Fruit fly (Drosophila melanogaster) whole organism, embryonic: ENCODE results near the gene CG9205.

Experiments used
- Aef1 ChIP-seq: fragments of 200-800 bp; sonication (Bioruptor generic); IDR thresholded peaks from 3 replicates; pipeline ENCODE4 v1.3.6; 2022; ENCODE audit warnings: missing biosample characterization, missing genetic modification characterization
- Antp ChIP-seq: fragments of 200-800 bp; sonication (Bioruptor generic); optimal IDR thresholded peaks from 3 replicates; lab custom pipeline; 2016; ENCODE audit warnings: missing biosample characterization, missing genetic modification characterization
- Awh ChIP-seq: fragments of 200-800 bp; sonication (Bioruptor generic); IDR thresholded peaks from 2 replicates; pipeline ENCODE4, ENCODE4 v1.3.6; 2022; ENCODE audit warnings: missing biosample characterization, missing genetic modification characterization
- CG10431 ChIP-seq: fragments of 200-800 bp; sonication (Bioruptor generic); optimal IDR thresholded peaks from 3 replicates; lab custom pipeline; 2018; ENCODE audit warnings: missing biosample characterization, mild to moderate bottlenecking, missing genetic modification characterization
- CG10565 ChIP-seq: fragments of 200-800 bp; sonication (Bioruptor generic); optimal IDR thresholded peaks from 3 replicates; lab custom pipeline; 2016; ENCODE audit warnings: missing biosample characterization, mild to moderate bottlenecking, missing genetic modification characterization
- CG11247 ChIP-seq: fragments of 200-800 bp; sonication (Bioruptor generic); IDR thresholded peaks from 2 replicates; pipeline ENCODE4 v1.3.6; 2022; ENCODE audit warnings: missing biosample characterization, missing genetic modification characterization
- CG11560 ChIP-seq: fragments of 200-800 bp; sonication (Bioruptor generic); IDR thresholded peaks from 3 replicates; pipeline ENCODE4 v1.3.6; 2022; ENCODE audit warnings: missing biosample characterization, missing genetic modification characterization
- CG1233 ChIP-seq: fragments of 200-800 bp; sonication (Bioruptor generic); optimal IDR thresholded peaks from 4 replicates; lab custom pipeline; 2018; ENCODE audit warnings: missing biosample characterization, mild to moderate bottlenecking, missing genetic modification characterization
- CG17361 ChIP-seq: fragments of 200-800 bp; sonication (Bioruptor generic); IDR thresholded peaks from 3 replicates; pipeline ENCODE4 v1.3.6; 2022; ENCODE audit warnings: missing biosample characterization, missing genetic modification characterization
- CG17568 ChIP-seq: fragments of 200-800 bp; sonication (Bioruptor generic); optimal IDR thresholded peaks from 2 replicates; lab custom pipeline; 2018; ENCODE audit warnings: missing biosample characterization, mild to moderate bottlenecking, missing genetic modification characterization, moderate library complexity
- CG2116 ChIP-seq: fragments of 200-800 bp; sonication (Bioruptor generic); optimal IDR thresholded peaks from 3 replicates; lab custom pipeline; 2018; ENCODE audit warnings: missing biosample characterization, mild to moderate bottlenecking, missing genetic modification characterization
- CG2129 ChIP-seq: fragments of 200-800 bp; sonication (Bioruptor generic); IDR thresholded peaks from 2 replicates; pipeline ENCODE4 v1.3.6; 2022; ENCODE audit warnings: missing biosample characterization, missing genetic modification characterization; ENCODE audit not compliant: partially characterized antibody
- CG31365 ChIP-seq: fragments of 200-800 bp; sonication (Bioruptor generic); optimal IDR thresholded peaks from 2 replicates; lab custom pipeline; 2018; ENCODE audit warnings: missing biosample characterization, mild to moderate bottlenecking, missing genetic modification characterization
- CG31388 ChIP-seq: fragments of 200-800 bp; sonication (Bioruptor generic); optimal IDR thresholded peaks from 2 replicates; lab custom pipeline; 2016; ENCODE audit warnings: missing biosample characterization, missing genetic modification characterization
- CG3726 ChIP-seq: fragments of 200-800 bp; sonication (Bioruptor generic); IDR thresholded peaks from 3 replicates; pipeline ENCODE4, ENCODE4 v1.3.6; 2022; ENCODE audit warnings: missing biosample characterization, missing genetic modification characterization
- CG3847 ChIP-seq: fragments of 200-800 bp; sonication (Bioruptor generic); IDR thresholded peaks from 2 replicates; pipeline ENCODE4 v1.3.6; 2022; ENCODE audit warnings: missing biosample characterization, missing genetic modification characterization
- CG4617 ChIP-seq: fragments of 200-800 bp; sonication (Bioruptor generic); optimal IDR thresholded peaks from 3 replicates; lab custom pipeline; 2016; ENCODE audit warnings: missing biosample characterization, missing genetic modification characterization, borderline replicate concordance
- CG4854 ChIP-seq: fragments of 200-800 bp; sonication (Bioruptor generic); optimal IDR thresholded peaks from 2 replicates; lab custom pipeline; 2016; ENCODE audit warnings: missing biosample characterization, missing genetic modification characterization, inconsistent platforms
- CG6654 ChIP-seq: fragments of 200-800 bp; sonication (Bioruptor generic); optimal IDR thresholded peaks from 2 replicates; lab custom pipeline; 2017; ENCODE audit warnings: missing biosample characterization, mild to moderate bottlenecking, missing genetic modification characterization
- CG7357 ChIP-seq: fragments of 200-800 bp; sonication (Bioruptor generic); IDR thresholded peaks from 3 replicates; pipeline ENCODE4 v1.3.6; 2022; ENCODE audit warnings: missing biosample characterization, missing genetic modification characterization
- CG7745 ChIP-seq: fragments of 200-800 bp; sonication (Bioruptor generic); optimal IDR thresholded peaks from 2 replicates; lab custom pipeline; 2018; ENCODE audit warnings: missing biosample characterization, mild to moderate bottlenecking, missing genetic modification characterization, moderate library complexity
- CG9797 ChIP-seq: fragments of 200-800 bp; sonication (Bioruptor generic); optimal IDR thresholded peaks from 3 replicates; lab custom pipeline; 2018; ENCODE audit warnings: missing biosample characterization, mild to moderate bottlenecking, missing genetic modification characterization
- CHES-1-like ChIP-seq: fragments of 200-800 bp; sonication (Bioruptor generic); optimal IDR thresholded peaks from 2 replicates; lab custom pipeline; 2016; ENCODE audit warnings: missing biosample characterization, missing genetic modification characterization
- Dbx ChIP-seq: fragments of 200-800 bp; sonication (Bioruptor generic); IDR thresholded peaks from 3 replicates; pipeline ENCODE4 v1.3.6; 2022; ENCODE audit warnings: missing biosample characterization, missing genetic modification characterization
- Dip3 ChIP-seq: fragments of 200-800 bp; sonication (Bioruptor generic); optimal IDR thresholded peaks from 3 replicates; lab custom pipeline; 2016; ENCODE audit warnings: missing biosample characterization, missing genetic modification characterization
- Drgx ChIP-seq: fragments of 200-800 bp; sonication (Bioruptor generic); IDR thresholded peaks from 2 replicates; pipeline ENCODE4 v1.3.6; 2022; ENCODE audit warnings: missing biosample characterization, missing genetic modification characterization
- Ets65A ChIP-seq: fragments of 200-800 bp; sonication (Bioruptor generic); peaks from one replicate; lab custom pipeline; 2016; ENCODE audit warnings: missing biosample characterization, missing genetic modification characterization
- HLH3B ChIP-seq: fragments of 200-800 bp; sonication (Bioruptor generic); IDR thresholded peaks from 2 replicates; pipeline ENCODE4 v1.3.6; 2022; ENCODE audit warnings: missing biosample characterization, missing genetic modification characterization
- Hr3 ChIP-seq: fragments of 200-800 bp; sonication (Bioruptor generic); optimal IDR thresholded peaks from 3 replicates; lab custom pipeline; 2016; ENCODE audit warnings: missing biosample characterization, missing genetic modification characterization
- Hr51 ChIP-seq, 2 experiments: fragments of 200-800 bp; sonication (Bioruptor generic); optimal IDR thresholded peaks; 2 replicates in 1 of 2; 3 replicates in 1 of 2; lab custom pipeline; 2016 to 2018; ENCODE audit warnings: missing biosample characterization in 2 of 2, missing genetic modification characterization in 2 of 2, mild to moderate bottlenecking in 1 of 2, moderate library complexity in 1 of 2
- Meics ChIP-seq: fragments of 200-800 bp; sonication (Bioruptor generic); optimal IDR thresholded peaks from 2 replicates; lab custom pipeline; 2017; ENCODE audit warnings: missing biosample characterization, mild to moderate bottlenecking, missing genetic modification characterization
- Mrtf ChIP-seq: fragments of 200-800 bp; sonication (Bioruptor generic); IDR thresholded peaks from 3 replicates; pipeline ENCODE4 v1.3.6; 2022; ENCODE audit warnings: missing biosample characterization, missing genetic modification characterization
- NC2β ChIP-seq: fragments of 200-800 bp; sonication (Bioruptor generic); optimal IDR thresholded peaks from 2 replicates; lab custom pipeline; 2016; ENCODE audit warnings: missing biosample characterization, missing genetic modification characterization
- Side ChIP-seq: fragments of 200-800 bp; sonication (Bioruptor generic); optimal IDR thresholded peaks from 2 replicates; lab custom pipeline; 2016; ENCODE audit warnings: missing biosample characterization, missing genetic modification characterization
- Sox100B ChIP-seq: fragments of 200-800 bp; sonication (Bioruptor generic); optimal IDR thresholded peaks from 3 replicates; lab custom pipeline; 2018; ENCODE audit warnings: missing biosample characterization, mild to moderate bottlenecking, missing genetic modification characterization
- Xrp1 ChIP-seq: fragments of 200-800 bp; sonication (Bioruptor generic); IDR thresholded peaks from 2 replicates; pipeline ENCODE4 v1.3.6; 2022; ENCODE audit warnings: missing biosample characterization, missing genetic modification characterization
- ab ChIP-seq: fragments of 200-800 bp; sonication (Bioruptor generic); optimal IDR thresholded peaks from 2 replicates; lab custom pipeline; 2016; ENCODE audit warnings: missing biosample characterization, missing genetic modification characterization
- chif ChIP-seq, 2 experiments: fragments of 200-800 bp; sonication (Bioruptor generic); optimal IDR thresholded peaks; 3 replicates each; lab custom pipeline; 2016; ENCODE audit warnings: missing biosample characterization in 2 of 2, missing genetic modification characterization in 2 of 2
- chinmo ChIP-seq: fragments of 200-800 bp; sonication (Bioruptor generic); IDR thresholded peaks from 4 replicates; pipeline ENCODE4 v1.3.6; 2022; ENCODE audit warnings: missing biosample characterization, missing genetic modification characterization; ENCODE audit not compliant: partially characterized antibody
- fd102C ChIP-seq: fragments of 200-800 bp; sonication (Bioruptor generic); optimal IDR thresholded peaks from 2 replicates; lab custom pipeline; 2018; ENCODE audit warnings: missing biosample characterization, mild to moderate bottlenecking, missing genetic modification characterization, moderate library complexity
- fd3F ChIP-seq: fragments of 200-800 bp; sonication (Bioruptor generic); optimal IDR thresholded peaks from 2 replicates; lab custom pipeline; 2018; ENCODE audit warnings: missing biosample characterization, mild to moderate bottlenecking, missing genetic modification characterization, moderate library complexity
- fu2 ChIP-seq: fragments of 200-800 bp; sonication (Bioruptor generic); optimal IDR thresholded peaks from 2 replicates; lab custom pipeline; 2016; ENCODE audit warnings: missing biosample characterization, missing genetic modification characterization
- her ChIP-seq: fragments of 200-800 bp; sonication (Bioruptor generic); optimal IDR thresholded peaks from 2 replicates; lab custom pipeline; 2016; ENCODE audit warnings: missing biosample characterization, missing genetic modification characterization
- nerfin-1 ChIP-seq: fragments of 200-800 bp; sonication (Bioruptor generic); optimal IDR thresholded peaks from 3 replicates; lab custom pipeline; 2019; ENCODE audit warnings: missing biosample characterization, mild to moderate bottlenecking, missing genetic modification characterization, moderate library complexity
- pb ChIP-seq: fragments of 200-800 bp; sonication (Bioruptor generic); optimal IDR thresholded peaks from 3 replicates; lab custom pipeline; 2016; ENCODE audit warnings: missing biosample characterization, missing genetic modification characterization
- repo ChIP-seq: fragments of 200-800 bp; sonication (Bioruptor generic); optimal IDR thresholded peaks from 2 replicates; lab custom pipeline; 2016; ENCODE audit warnings: missing biosample characterization, missing genetic modification characterization
- sd ChIP-seq: fragments of 200-800 bp; sonication (Bioruptor generic); optimal IDR thresholded peaks from 3 replicates; lab custom pipeline; 2018; ENCODE audit warnings: missing biosample characterization, mild to moderate bottlenecking, missing genetic modification characterization, moderate library complexity
- toy ChIP-seq: fragments of 200-800 bp; sonication (Bioruptor generic); IDR thresholded peaks from 2 replicates; pipeline ENCODE4 v1.3.6; 2022; ENCODE audit warnings: missing biosample characterization, missing genetic modification characterization
- trem ChIP-seq: fragments of 200-800 bp; optimal IDR thresholded peaks from 3 replicates; lab custom pipeline; 2019; ENCODE audit warnings: missing biosample characterization, mild to moderate bottlenecking, missing genetic modification characterization, moderate library complexity
- tx ChIP-seq: fragments of 200-800 bp; sonication (Bioruptor generic); optimal IDR thresholded peaks from 2 replicates; lab custom pipeline; 2016; ENCODE audit warnings: missing biosample characterization, missing genetic modification characterization
- wor ChIP-seq: fragments of 200-800 bp; sonication (Bioruptor generic); IDR thresholded peaks from 2 replicates; pipeline ENCODE4 v1.3.6; 2022; ENCODE audit warnings: missing biosample characterization, missing genetic modification characterization

CG9205 gene

dm6 chr3L:1032569-1032968, 1.9 kb upstream of the CG9205 start (continued):
- peak; percentile 44; the same call in 1 of the 2 replicates for TF ChIP-seq CG11247 (GFP tag; lab: Robert Waterston, UW)
- peak; percentile 75 for TF ChIP-seq HLH3B (GFP tag; lab: Robert Waterston, UW)
- TF ChIP-seq Side (GFP tag; lab: Kevin White, UChicago) = no peak
- TF ChIP-seq CG2129 = no peak
- peak; percentile 41 for TF ChIP-seq CG3847 (GFP tag; lab: Robert Waterston, UW)
- peak; percentile 71 for TF ChIP-seq wor (GFP tag; lab: Robert Waterston, UW)
- no peak for TF ChIP-seq fd3F (GFP tag; lab: Kevin White, UChicago)
- TF ChIP-seq CG17361 (GFP tag; lab: Robert Waterston, UW) = peak; percentile 51; the same call in 2 of the 3 replicates
- peak; percentile 76 for TF ChIP-seq Awh (GFP tag; lab: Robert Waterston, UW)
- peak; percentile 76 to 78 for TF ChIP-seq chif (GFP tag; optimal IDR thresholded peaks at IDR 0.05; lab: Kevin White, UChicago)
- peak; percentile 46 for TF ChIP-seq CG10431 (GFP tag; lab: Kevin White, UChicago)
- TF ChIP-seq Antp (GFP tag; lab: Kevin White, UChicago) = peak; percentile 70
- TF ChIP-seq CG9797 (GFP tag; lab: Kevin White, UChicago) = no peak
- TF ChIP-seq Mrtf (GFP tag; lab: Robert Waterston, UW) = peak; percentile 71
- TF ChIP-seq Sox100B = peak; percentile 73
- peak; percentile 54 for TF ChIP-seq CG4617 (GFP tag; lab: Kevin White, UChicago)
- TF ChIP-seq Dbx (GFP tag; lab: Robert Waterston, UW) = no peak
- peak; percentile 38 for TF ChIP-seq trem (tag; lab: Kevin White, UChicago)
- TF ChIP-seq Hr3 (GFP tag; lab: Kevin White, UChicago) = peak; percentile 68
- TF ChIP-seq CG3726 = 0 out of 3 replicates have a peak, but pooled peaks have one; percentile 52
- peak; percentile 94 for TF ChIP-seq Drgx
- TF ChIP-seq CG6654 = peak; percentile 37
- TF ChIP-seq nerfin-1 (tag; lab: Kevin White, UChicago) = peak; percentile 63
- TF ChIP-seq CHES-1-like = peak; percentile 21
- peak; percentile 91 for TF ChIP-seq Xrp1 (GFP tag; lab: Robert Waterston, UW)
- peak; percentile 75 for TF ChIP-seq NC2β (GFP tag; lab: Kevin White, UChicago)
- no peak for TF ChIP-seq pb (GFP tag; lab: Kevin White, UChicago)
- 0 out of 4 replicates have a peak, but pooled peaks have one; percentile 16 for TF ChIP-seq chinmo
- TF ChIP-seq toy (GFP tag; lab: Robert Waterston, UW) = no peak
- peak; percentile 3 for TF ChIP-seq CG31388 (GFP tag; lab: Kevin White, UChicago)
- TF ChIP-seq repo (GFP tag; lab: Kevin White, UChicago) = peak; percentile 39
- peak; percentile 66 for TF ChIP-seq Aef1 (GFP tag; lab: Robert Waterston, UW)
- no peak for TF ChIP-seq sd (tag; lab: Kevin White, UChicago)
- TF ChIP-seq fd102C (GFP tag; lab: Kevin White, UChicago) = no peak
- peak; percentile 24 for TF ChIP-seq Meics (GFP tag; lab: Kevin White, UChicago)
- peak; percentile 39 for TF ChIP-seq her
- peak; percentile 3 for TF ChIP-seq tx (GFP tag; lab: Kevin White, UChicago)
- peak; percentile 63 for TF ChIP-seq CG17568 (GFP tag; lab: Kevin White, UChicago)
- TF ChIP-seq CG1233 (GFP tag; lab: Kevin White, UChicago) = peak; percentile 68
- peak; percentile 24 to 72 for TF ChIP-seq Hr51 (GFP tag; optimal IDR thresholded peaks at IDR 0.05; lab: Kevin White, UChicago)
- TF ChIP-seq CG10565 = no peak
- peak; percentile 9 for TF ChIP-seq Dip3 (GFP tag; lab: Kevin White, UChicago)
- TF ChIP-seq CG11560 (tag; lab: Robert Waterston, UW) = 0 out of 3 replicates have a peak, but pooled peaks have one; percentile 53
- no peak for TF ChIP-seq CG4854 (GFP tag; lab: Kevin White, UChicago)
- TF ChIP-seq Ets65A (GFP tag; lab: Kevin White, UChicago) = peak; percentile 94
- peak; percentile 44 for TF ChIP-seq ab (GFP tag; lab: Kevin White, UChicago)
- TF ChIP-seq fu2 = peak; percentile 13
- peak; percentile 18 for TF ChIP-seq CG31365
- peak; percentile 38; the same call in 1 of the 3 replicates for TF ChIP-seq CG7357 (GFP tag; lab: Robert Waterston, UW)
- peak; percentile 19 for TF ChIP-seq CG2116
- TF ChIP-seq CG7745 = no peak
